Fruit fly (Drosophila melanogaster) whole organism, embryonic: Measurements from ENCODE around the gene CG10011.
A peak's percentile ranks its signal among the peaks of the same experiment; 100 is the strongest.

Experiments
- Atf3 ChIP-seq: fragments of 200-800 bp; sonication (Bioruptor generic); optimal IDR thresholded peaks from 3 replicates; lab custom pipeline; 2016; ENCODE audit warnings: missing biosample characterization, missing genetic modification characterization
- Atf6 ChIP-seq: fragments of 200-800 bp; sonication (Bioruptor generic); IDR thresholded peaks from 2 replicates; pipeline ENCODE4 v1.3.6; 2022; ENCODE audit warnings: missing biosample characterization, missing genetic modification characterization
- B-H2 ChIP-seq: fragments of 200-800 bp; sonication (Bioruptor generic); optimal IDR thresholded peaks from 2 replicates; lab custom pipeline; 2018; ENCODE audit warnings: missing biosample characterization, mild to moderate bottlenecking, missing genetic modification characterization
- BtbVII ChIP-seq: fragments of 200-800 bp; sonication (Bioruptor generic); optimal IDR thresholded peaks from 3 replicates; lab custom pipeline; 2017; ENCODE audit warnings: missing biosample characterization, mild to moderate bottlenecking, missing genetic modification characterization
- Bteb2 ChIP-seq: fragments of 200-800 bp; sonication (Bioruptor generic); optimal IDR thresholded peaks from 2 replicates; lab custom pipeline; 2016; ENCODE audit warnings: missing biosample characterization, missing genetic modification characterization
- CG10321 ChIP-seq: fragments of 200-800 bp; sonication (Bioruptor generic); IDR thresholded peaks from 2 replicates; pipeline ENCODE4 v1.3.6; 2022; ENCODE audit warnings: missing biosample characterization, missing genetic modification characterization
- CG13296 ChIP-seq: fragments of 200-800 bp; sonication (Bioruptor generic); optimal IDR thresholded peaks from 3 replicates; lab custom pipeline; 2018; ENCODE audit warnings: missing biosample characterization, mild to moderate bottlenecking, missing genetic modification characterization
- CG14710 ChIP-seq: fragments of 200-800 bp; sonication (Bioruptor generic); optimal IDR thresholded peaks from 3 replicates; lab custom pipeline; 2019; ENCODE audit warnings: missing biosample characterization, mild to moderate bottlenecking, missing genetic modification characterization, moderate library complexity
- CG14860 ChIP-seq: fragments of 200-800 bp; sonication (Bioruptor generic); IDR thresholded peaks from 3 replicates; pipeline ENCODE4 v1.3.6; 2022; ENCODE audit warnings: missing biosample characterization, missing genetic modification characterization; ENCODE audit not compliant: partially characterized antibody
- CG15011 ChIP-seq: fragments of 200-800 bp; sonication (Bioruptor generic); optimal IDR thresholded peaks from 3 replicates; lab custom pipeline; 2018; ENCODE audit warnings: missing biosample characterization, mild to moderate bottlenecking, missing genetic modification characterization
- CG17361 ChIP-seq: fragments of 200-800 bp; sonication (Bioruptor generic); IDR thresholded peaks from 3 replicates; pipeline ENCODE4 v1.3.6; 2022; ENCODE audit warnings: missing biosample characterization, missing genetic modification characterization
- CG17802 ChIP-seq: fragments of 200-800 bp; sonication (Bioruptor generic); optimal IDR thresholded peaks from 2 replicates; lab custom pipeline; 2018; ENCODE audit warnings: missing biosample characterization, mild to moderate bottlenecking, missing genetic modification characterization, moderate library complexity
- CG33557 ChIP-seq: fragments of 200-800 bp; sonication (Bioruptor generic); optimal IDR thresholded peaks from 2 replicates; lab custom pipeline; 2019; ENCODE audit warnings: missing biosample characterization, mild to moderate bottlenecking, missing genetic modification characterization, moderate library complexity
- CG4730 ChIP-seq: fragments of 200-800 bp; sonication (Bioruptor generic); IDR thresholded peaks from 2 replicates; pipeline ENCODE4 v1.3.6; 2022; ENCODE audit warnings: missing biosample characterization, missing genetic modification characterization
- CG6654 ChIP-seq: fragments of 200-800 bp; sonication (Bioruptor generic); optimal IDR thresholded peaks from 2 replicates; lab custom pipeline; 2017; ENCODE audit warnings: missing biosample characterization, mild to moderate bottlenecking, missing genetic modification characterization
- CG8765 ChIP-seq: fragments of 200-800 bp; sonication (Bioruptor generic); IDR thresholded peaks from 2 replicates; pipeline ENCODE4 v1.3.6; 2022; ENCODE audit warnings: missing biosample characterization, missing genetic modification characterization
- D ChIP-seq, 2 experiments: fragments of 200-800 bp in 1 of 2; fragments of >200 bp in 1 of 2; sonication (Bioruptor generic) in 1 of 2; optimal IDR thresholded peaks; 2 replicates in 1 of 2; 3 replicates in 1 of 2; lab custom pipeline; 2017; ENCODE audit warnings: mild to moderate bottlenecking in 1 of 2, missing biosample characterization in 1 of 2, missing genetic modification characterization in 1 of 2, missing genetic modification reagents in 1 of 2
- Dad ChIP-seq: fragments of 200-800 bp; sonication (Bioruptor generic); optimal IDR thresholded peaks from 3 replicates; lab custom pipeline; 2016; ENCODE audit warnings: missing biosample characterization, missing genetic modification characterization
- Drgx ChIP-seq: fragments of 200-800 bp; sonication (Bioruptor generic); IDR thresholded peaks from 2 replicates; pipeline ENCODE4 v1.3.6; 2022; ENCODE audit warnings: missing biosample characterization, missing genetic modification characterization
- Fer1 ChIP-seq: fragments of 200-800 bp; sonication (Bioruptor generic); optimal IDR thresholded peaks from 2 replicates; lab custom pipeline; 2017; ENCODE audit warnings: missing biosample characterization, mild to moderate bottlenecking, missing genetic modification characterization
- Hmr ChIP-seq: fragments of 200-800 bp; sonication (Bioruptor generic); optimal IDR thresholded peaks from 3 replicates; lab custom pipeline; 2017; ENCODE audit warnings: mild to moderate bottlenecking, missing biosample characterization, missing genetic modification reagents, missing genetic modification characterization
- Kr ChIP-seq: fragments of 200-800 bp; sonication (Bioruptor generic); optimal IDR thresholded peaks from 2 replicates; lab custom pipeline; 2017; ENCODE audit warnings: missing biosample characterization, mild to moderate bottlenecking, missing genetic modification characterization
- MTF-1 ChIP-seq: fragments of 200-800 bp; sonication (Bioruptor generic); optimal IDR thresholded peaks from 2 replicates; lab custom pipeline; 2018; ENCODE audit warnings: missing biosample characterization, mild to moderate bottlenecking, missing genetic modification characterization, borderline replicate concordance
- Max ChIP-seq: fragments of 200-800 bp; sonication (Bioruptor generic); optimal IDR thresholded peaks from 2 replicates; lab custom pipeline; 2016; ENCODE audit warnings: missing biosample characterization, mild to moderate bottlenecking, missing genetic modification characterization
- PHDP ChIP-seq: fragments of 200-800 bp; sonication (Bioruptor generic); optimal IDR thresholded peaks from 3 replicates; lab custom pipeline; 2018; ENCODE audit warnings: missing biosample characterization, mild to moderate bottlenecking, missing genetic modification characterization, moderate library complexity
- Sox102F ChIP-seq: fragments of 200-800 bp; sonication (Bioruptor generic); optimal IDR thresholded peaks from 2 replicates; lab custom pipeline; 2018; ENCODE audit warnings: missing biosample characterization, mild to moderate bottlenecking, missing genetic modification characterization, moderate library complexity
- Sry-δ ChIP-seq: fragments of 200-800 bp; sonication (Bioruptor generic); optimal IDR thresholded peaks from 2 replicates; lab custom pipeline; 2016; ENCODE audit warnings: missing biosample characterization, missing genetic modification characterization
- TFAM ChIP-seq: fragments of 200-800 bp; sonication (Bioruptor generic); optimal IDR thresholded peaks from 2 replicates; lab custom pipeline; 2017; ENCODE audit warnings: missing biosample characterization, missing genetic modification characterization, inconsistent platforms
- ab ChIP-seq: fragments of 200-800 bp; sonication (Bioruptor generic); optimal IDR thresholded peaks from 2 replicates; lab custom pipeline; 2016; ENCODE audit warnings: missing biosample characterization, missing genetic modification characterization
- az2 ChIP-seq: fragments of 200-800 bp; sonication (Bioruptor generic); optimal IDR thresholded peaks from 3 replicates; lab custom pipeline; 2016; ENCODE audit warnings: missing biosample characterization, missing genetic modification characterization
- br ChIP-seq: fragments of >200 bp; optimal IDR thresholded peaks from 2 replicates; lab custom pipeline; 2017
- cato ChIP-seq: fragments of 200-800 bp; sonication (Bioruptor generic); optimal IDR thresholded peaks from 2 replicates; lab custom pipeline; 2016; ENCODE audit warnings: missing biosample characterization, missing genetic modification characterization, borderline replicate concordance
- chm ChIP-seq: fragments of 200-800 bp; sonication (Bioruptor generic); IDR thresholded peaks from 2 replicates; pipeline ENCODE4 v1.3.6; 2022; ENCODE audit warnings: missing biosample characterization, missing genetic modification characterization
- danr ChIP-seq: fragments of 200-800 bp; sonication (Bioruptor generic); IDR thresholded peaks from 2 replicates; pipeline ENCODE4 v1.3.6; 2022; ENCODE audit warnings: missing biosample characterization, missing genetic modification characterization
- dmrt11E ChIP-seq: fragments of 200-800 bp; sonication (Bioruptor generic); optimal IDR thresholded peaks from 3 replicates; lab custom pipeline; 2018; ENCODE audit warnings: missing biosample characterization, mild to moderate bottlenecking, missing genetic modification characterization, moderate library complexity
- gem ChIP-seq: fragments of 200-800 bp; sonication (Bioruptor generic); optimal IDR thresholded peaks from 2 replicates; lab custom pipeline; 2019; ENCODE audit warnings: missing biosample characterization, mild to moderate bottlenecking, missing genetic modification characterization, moderate library complexity
- kay ChIP-seq: fragments of 200-800 bp; sonication (Bioruptor generic); optimal IDR thresholded peaks from 2 replicates; lab custom pipeline; 2016; ENCODE audit warnings: missing biosample characterization, missing genetic modification characterization
- onecut ChIP-seq: fragments of 200-800 bp; sonication (Bioruptor generic); IDR thresholded peaks from 2 replicates; pipeline ENCODE4 v1.3.6; 2022; ENCODE audit warnings: missing biosample characterization, missing genetic modification characterization
- org-1 ChIP-seq: fragments of 200-800 bp; sonication (Bioruptor generic); optimal IDR thresholded peaks from 2 replicates; lab custom pipeline; 2017; ENCODE audit warnings: missing biosample characterization, missing genetic modification characterization
- otp ChIP-seq: fragments of 200-800 bp; sonication (Bioruptor generic); IDR thresholded peaks from 3 replicates; pipeline ENCODE4, ENCODE4 v1.3.6; 2022; ENCODE audit warnings: missing biosample characterization, missing genetic modification characterization
- p53 ChIP-seq: fragments of 200-800 bp; sonication (Bioruptor generic); optimal IDR thresholded peaks from 2 replicates; lab custom pipeline; 2016; ENCODE audit warnings: missing biosample characterization, missing genetic modification characterization
- pan ChIP-seq, 4 experiments: fragments of >200 bp in 3 of 4; fragments of 200-800 bp in 1 of 4; sonication (Bioruptor generic) in 1 of 4; optimal IDR thresholded peaks in 3 of 4; IDR thresholded peaks in 1 of 4; 2 replicates each; pipeline versions ENCODE4 v1.3.6 to Lab custom; 2017 to 2022; ENCODE audit warnings: missing biosample characterization in 2 of 4, missing genetic modification characterization in 2 of 4, mixed read lengths in 1 of 4
- pho ChIP-seq: fragments of 200-800 bp; sonication (Bioruptor generic); optimal IDR thresholded peaks from 2 replicates; lab custom pipeline; 2016; ENCODE audit warnings: missing biosample characterization, missing genetic modification characterization
- sens-2 ChIP-seq: fragments of 200-800 bp; sonication (Bioruptor generic); IDR thresholded peaks from 2 replicates; pipeline ENCODE4 v1.3.6; 2022; ENCODE audit warnings: missing biosample characterization, missing genetic modification characterization
- shn ChIP-seq: fragments of 200-800 bp; sonication (Bioruptor generic); optimal IDR thresholded peaks from 3 replicates; lab custom pipeline; 2016; ENCODE audit warnings: missing biosample characterization, missing genetic modification characterization
- sqz ChIP-seq: fragments of 200-800 bp; sonication (Bioruptor generic); optimal IDR thresholded peaks from 3 replicates; lab custom pipeline; 2018; ENCODE audit warnings: missing biosample characterization, mild to moderate bottlenecking, missing genetic modification characterization
- tll ChIP-seq, 2 experiments: fragments of 200-800 bp in 1 of 2; fragments of >200 bp in 1 of 2; sonication (Bioruptor generic) in 1 of 2; optimal IDR thresholded peaks; 2 replicates each; lab custom pipeline; 2017 to 2019; ENCODE audit warnings: missing biosample characterization in 2 of 2, missing genetic modification characterization in 2 of 2, mild to moderate bottlenecking in 1 of 2, moderate library complexity in 1 of 2
- toy ChIP-seq: fragments of 200-800 bp; sonication (Bioruptor generic); IDR thresholded peaks from 2 replicates; pipeline ENCODE4 v1.3.6; 2022; ENCODE audit warnings: missing biosample characterization, missing genetic modification characterization
- unpg ChIP-seq: fragments of 200-800 bp; sonication (Bioruptor generic); optimal IDR thresholded peaks from 3 replicates; lab custom pipeline; 2018; ENCODE audit warnings: missing biosample characterization, mild to moderate bottlenecking, missing genetic modification characterization, moderate library complexity
- wor ChIP-seq: fragments of 200-800 bp; sonication (Bioruptor generic); IDR thresholded peaks from 2 replicates; pipeline ENCODE4 v1.3.6; 2022; ENCODE audit warnings: missing biosample characterization, missing genetic modification characterization

CG10011 gene

DNA sequence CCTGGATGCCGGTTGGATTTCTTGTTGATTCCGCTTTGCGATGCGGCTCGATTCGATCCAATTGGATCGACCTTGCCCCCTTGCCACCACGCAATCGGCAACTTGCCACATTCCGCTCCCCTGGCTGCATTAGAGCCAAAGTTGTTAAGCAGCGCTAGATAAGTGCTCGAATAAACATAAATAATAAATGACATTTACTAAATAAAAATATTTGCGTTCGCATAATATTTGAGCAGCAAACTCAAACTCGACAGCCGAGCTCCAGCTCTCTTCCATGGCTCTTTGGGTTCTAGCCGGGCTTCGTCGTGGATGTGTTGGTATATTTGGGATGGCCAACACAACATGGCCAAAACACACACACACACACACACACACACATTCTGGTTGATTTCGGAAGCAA lies 64.1 kb downstream of the CG10011 start (continued):
- TF ChIP-seq toy (no peak), CG14710 (tag; lab: Kevin White, UChicago) (peak; percentile 34), CG8765 (GFP tag; lab: Robert Waterston, UW) (no peak), wor (GFP tag; lab: Robert Waterston, UW) (no peak), kay (GFP tag; lab: Kevin White, UChicago) (no peak), TFAM (GFP tag; lab: Kevin White, UChicago) (no peak), CG33557 (GFP tag; lab: Kevin White, UChicago) (peak; percentile 50), pan (optimal IDR thresholded peaks at IDR 0.05; lab: Kevin White, UChicago) (no peak), pan (GFP tag; optimal IDR thresholded peaks at IDR 0.05 in 1 of 2, IDR thresholded peaks at IDR 0.05 in 1 of 2) (no peak), Sry-δ (GFP tag; lab: Kevin White, UChicago) (no peak), Fer1 (GFP tag; lab: Kevin White, UChicago) (peak; percentile 55), tll (GFP tag; optimal IDR thresholded peaks at IDR 0.05; lab: Kevin White, UChicago) (no peak), CG17802 (tag; lab: Kevin White, UChicago) (no peak), Atf6 (GFP tag; lab: Robert Waterston, UW) (0 out of 2 replicates have a peak, but pooled peaks have one; percentile 19), sqz (GFP tag; lab: Kevin White, UChicago) (peak; percentile 13), shn (GFP tag; lab: Kevin White, UChicago) (no peak), az2 (GFP tag; lab: Kevin White, UChicago) (no peak), Sox102F (GFP tag; lab: Kevin White, UChicago) (peak; percentile 38), onecut (GFP tag; lab: Robert Waterston, UW) (no peak), MTF-1 (GFP tag; lab: Kevin White, UChicago) (peak; percentile 45), p53 (no peak), pho (GFP tag; lab: Kevin White, UChicago) (no peak), ab (no peak), Hmr (GFP tag; lab: Kevin White, UChicago) (peak; percentile 68), Atf3 (no peak), CG13296 (GFP tag; lab: Kevin White, UChicago) (peak; percentile 56), B-H2 (GFP tag; lab: Kevin White, UChicago) (no peak), sens-2 (no peak), CG4730 (GFP tag; lab: Robert Waterston, UW) (no peak), Bteb2 (GFP tag; lab: Kevin White, UChicago) (no peak), danr (GFP tag; lab: Robert Waterston, UW) (no peak), CG14860 (GFP tag; lab: Robert Waterston, UW) (no peak), Drgx (GFP tag; lab: Robert Waterston, UW) (no peak), CG10321 (GFP tag; lab: Robert Waterston, UW) (no peak), otp (GFP tag; lab: Robert Waterston, UW) (0 out of 3 replicates have a peak, but pooled peaks have one; percentile 15), chm (no peak), CG6654 (GFP tag; lab: Kevin White, UChicago) (no peak), Dad (GFP tag; lab: Kevin White, UChicago) (no peak)

- TF ChIP-seq gem (peak; percentile 17), CG17361 (GFP tag; lab: Robert Waterston, UW) (no peak), br (no peak), CG15011 (GFP tag; lab: Kevin White, UChicago) (peak; percentile 1), PHDP (tag; lab: Kevin White, UChicago) (peak; percentile 14), Max (GFP tag; lab: Kevin White, UChicago) (no peak), dmrt11E (tag; lab: Kevin White, UChicago) (peak; percentile 19), BtbVII (peak; percentile 10), cato (GFP tag; lab: Kevin White, UChicago) (no peak), unpg (peak; percentile 21), D (optimal IDR thresholded peaks at IDR 0.05; lab: Kevin White, UChicago) (no peak), D (GFP tag; optimal IDR thresholded peaks at IDR 0.05; lab: Kevin White, UChicago) (peak; percentile 8), Kr (GFP tag; lab: Kevin White, UChicago) (peak; percentile 44), org-1 (GFP tag; lab: Kevin White, UChicago) (peak; percentile 1)
Observed at dm6 chr3R:28569529-28570175, 65.2 kb downstream of the CG10011 start.
